Worm (Caenorhabditis elegans) whole organism, L4/young adult: ENCODE data around the gene pat-12.

Experiments
- W03F9.2 ChIP-seq: fragments of 150-350 bp; optimal IDR thresholded peaks from 2 replicates; lab custom pipeline; 2014; ENCODE audit warnings: missing biosample characterization, missing genetic modification characterization
- him-1 ChIP-seq: sonication (generic microtip); optimal IDR thresholded peaks from 2 replicates; lab custom pipeline; 2016; ENCODE audit warnings: missing genotype, missing genetic modification reagents, missing genetic modification characterization, missing compliant biosample characterization

- TF ChIP-seq W03F9.2 (tag; lab: Kevin White, UChicago) (no peak), him-1 (tag; lab: Kevin White, UChicago) (no peak)
These were observed 11.8 kb downstream of the pat-12 start, which contains the start of gene idpp-1 for ce11 chrIII:740382-740781.
